Fruit fly (Drosophila melanogaster) whole organism, embryonic: ENCODE data around the gene e.

Experiments
- Asciz ChIP-seq: fragments of 200-800 bp; sonication (Bioruptor generic); optimal IDR thresholded peaks from 2 replicates; lab custom pipeline; 2017; ENCODE audit warnings: missing biosample characterization, mild to moderate bottlenecking, missing genetic modification characterization, missing genetic modification reagents
- CG10462 ChIP-seq: fragments of 200-800 bp; sonication (Bioruptor generic); optimal IDR thresholded peaks from 2 replicates; lab custom pipeline; 2016; ENCODE audit warnings: missing biosample characterization, missing genetic modification characterization
- CG12219 ChIP-seq: fragments of 200-800 bp; sonication (Bioruptor generic); optimal IDR thresholded peaks from 3 replicates; lab custom pipeline; 2018; ENCODE audit warnings: missing biosample characterization, mild to moderate bottlenecking, missing genetic modification characterization
- CG13296 ChIP-seq: fragments of 200-800 bp; sonication (Bioruptor generic); optimal IDR thresholded peaks from 3 replicates; lab custom pipeline; 2018; ENCODE audit warnings: missing biosample characterization, mild to moderate bottlenecking, missing genetic modification characterization
- CG15269 ChIP-seq: fragments of 200-800 bp; sonication (Bioruptor generic); optimal IDR thresholded peaks from 2 replicates; lab custom pipeline; 2018; ENCODE audit warnings: missing biosample characterization, mild to moderate bottlenecking, missing genetic modification characterization, moderate library complexity
- CG15514 ChIP-seq: fragments of 200-800 bp; sonication (Bioruptor generic); optimal IDR thresholded peaks from 3 replicates; lab custom pipeline; 2017; ENCODE audit warnings: missing biosample characterization, missing genetic modification characterization, mild to moderate bottlenecking, moderate library complexity, missing genetic modification reagents
- CG15601 ChIP-seq: fragments of 200-800 bp; sonication (Bioruptor generic); optimal IDR thresholded peaks from 3 replicates; lab custom pipeline; 2019; ENCODE audit warnings: missing biosample characterization, mild to moderate bottlenecking, missing genetic modification characterization, moderate library complexity
- CG17385 ChIP-seq: fragments of 200-800 bp; sonication (Bioruptor generic); optimal IDR thresholded peaks from 3 replicates; lab custom pipeline; 2018; ENCODE audit warnings: missing biosample characterization, mild to moderate bottlenecking, missing genetic modification characterization
- CG17568 ChIP-seq: fragments of 200-800 bp; sonication (Bioruptor generic); optimal IDR thresholded peaks from 2 replicates; lab custom pipeline; 2018; ENCODE audit warnings: missing biosample characterization, mild to moderate bottlenecking, missing genetic modification characterization, moderate library complexity
- CG17829 ChIP-seq: fragments of 200-800 bp; optimal IDR thresholded peaks from 2 replicates; lab custom pipeline; 2019; ENCODE audit warnings: missing biosample characterization, mild to moderate bottlenecking, missing genetic modification characterization, moderate library complexity
- CG18764 ChIP-seq: fragments of 200-800 bp; sonication (Bioruptor generic); optimal IDR thresholded peaks from 3 replicates; lab custom pipeline; 2016; ENCODE audit warnings: missing biosample characterization, missing genetic modification characterization
- CG2116 ChIP-seq: fragments of 200-800 bp; sonication (Bioruptor generic); optimal IDR thresholded peaks from 3 replicates; lab custom pipeline; 2018; ENCODE audit warnings: missing biosample characterization, mild to moderate bottlenecking, missing genetic modification characterization
- CG2678 ChIP-seq: fragments of 200-800 bp; sonication (Bioruptor generic); optimal IDR thresholded peaks from 3 replicates; lab custom pipeline; 2019; ENCODE audit warnings: missing biosample characterization, mild to moderate bottlenecking, missing genetic modification characterization, moderate library complexity
- CG2875 ChIP-seq: fragments of 200-800 bp; sonication (Bioruptor generic); optimal IDR thresholded peaks from 2 replicates; lab custom pipeline; 2017; ENCODE audit warnings: missing biosample characterization, mild to moderate bottlenecking, missing genetic modification characterization, missing genetic modification reagents
- CG32532 ChIP-seq: fragments of 200-800 bp; sonication (Bioruptor generic); IDR thresholded peaks from 2 replicates; pipeline ENCODE4 v1.3.6; 2022; ENCODE audit warnings: missing biosample characterization, missing genetic modification characterization
- CG3281 ChIP-seq: fragments of 200-800 bp; sonication (Bioruptor generic); optimal IDR thresholded peaks from 3 replicates; lab custom pipeline; 2017; ENCODE audit warnings: missing biosample characterization, mild to moderate bottlenecking, missing genetic modification characterization
- CG34376 ChIP-seq: fragments of 200-800 bp; sonication (Bioruptor generic); optimal IDR thresholded peaks from 2 replicates; lab custom pipeline; 2018; ENCODE audit warnings: missing biosample characterization, mild to moderate bottlenecking, missing genetic modification characterization
- CG3838 ChIP-seq: fragments of 200-800 bp; sonication (Bioruptor generic); optimal IDR thresholded peaks from 3 replicates; lab custom pipeline; 2016; ENCODE audit warnings: missing biosample characterization, missing genetic modification characterization
- CG3995 ChIP-seq: fragments of 200-800 bp; sonication (Bioruptor generic); optimal IDR thresholded peaks from 3 replicates; lab custom pipeline; 2016; ENCODE audit warnings: missing biosample characterization, missing genetic modification characterization
- CG43689 ChIP-seq: fragments of 200-800 bp; sonication (Bioruptor generic); IDR thresholded peaks from 2 replicates; pipeline ENCODE4 v1.3.6; 2022; ENCODE audit warnings: missing biosample characterization, missing genetic modification characterization
- CG6254 ChIP-seq: fragments of 200-800 bp; sonication (Bioruptor generic); optimal IDR thresholded peaks from 3 replicates; lab custom pipeline; 2017; ENCODE audit warnings: mild to moderate bottlenecking, missing biosample characterization, missing genetic modification reagents, missing genetic modification characterization
- CG6272 ChIP-seq: fragments of 200-800 bp; sonication (Bioruptor generic); IDR thresholded peaks from 2 replicates; pipeline ENCODE4 v1.3.6; 2022; ENCODE audit warnings: missing biosample characterization, missing genetic modification characterization
- CG6689 ChIP-seq: fragments of 200-800 bp; sonication (Bioruptor generic); IDR thresholded peaks from 2 replicates; pipeline ENCODE4 v1.3.6; 2022; ENCODE audit warnings: missing biosample characterization, missing genetic modification characterization
- CG8281 ChIP-seq: fragments of 200-800 bp; sonication (Bioruptor generic); optimal IDR thresholded peaks from 2 replicates; lab custom pipeline; 2018; ENCODE audit warnings: missing biosample characterization, mild to moderate bottlenecking, missing genetic modification characterization, moderate library complexity
- CG8290 ChIP-seq, 3 experiments: fragments of 200-800 bp; sonication (Bioruptor generic); optimal IDR thresholded peaks; 2 replicates each; lab custom pipeline; 2016 to 2019; ENCODE audit warnings: missing biosample characterization in 3 of 3, missing genetic modification characterization in 3 of 3, mild to moderate bottlenecking in 2 of 3, moderate library complexity in 1 of 3
- CG8359 ChIP-seq: fragments of 200-800 bp; sonication (Bioruptor generic); optimal IDR thresholded peaks from 2 replicates; lab custom pipeline; 2017; ENCODE audit warnings: missing biosample characterization, mild to moderate bottlenecking, missing genetic modification characterization, borderline replicate concordance
- CG9797 ChIP-seq: fragments of 200-800 bp; sonication (Bioruptor generic); optimal IDR thresholded peaks from 3 replicates; lab custom pipeline; 2018; ENCODE audit warnings: missing biosample characterization, mild to moderate bottlenecking, missing genetic modification characterization
- CoRest ChIP-seq: fragments of 200-800 bp; sonication (Bioruptor generic); optimal IDR thresholded peaks from 3 replicates; lab custom pipeline; 2018; ENCODE audit warnings: missing biosample characterization, mild to moderate bottlenecking, missing genetic modification characterization, moderate library complexity
- CrebB ChIP-seq: fragments of 200-800 bp; sonication (Bioruptor generic); optimal IDR thresholded peaks from 3 replicates; lab custom pipeline; 2018; ENCODE audit warnings: missing biosample characterization, mild to moderate bottlenecking, missing genetic modification characterization
- D ChIP-seq, 2 experiments: fragments of 200-800 bp in 1 of 2; fragments of >200 bp in 1 of 2; sonication (Bioruptor generic) in 1 of 2; optimal IDR thresholded peaks; 2 replicates in 1 of 2; 3 replicates in 1 of 2; lab custom pipeline; 2017; ENCODE audit warnings: mild to moderate bottlenecking in 1 of 2, missing biosample characterization in 1 of 2, missing genetic modification characterization in 1 of 2, missing genetic modification reagents in 1 of 2
- Fer1 ChIP-seq: fragments of 200-800 bp; sonication (Bioruptor generic); optimal IDR thresholded peaks from 2 replicates; lab custom pipeline; 2017; ENCODE audit warnings: missing biosample characterization, mild to moderate bottlenecking, missing genetic modification characterization
- Hmr ChIP-seq: fragments of 200-800 bp; sonication (Bioruptor generic); optimal IDR thresholded peaks from 3 replicates; lab custom pipeline; 2017; ENCODE audit warnings: mild to moderate bottlenecking, missing biosample characterization, missing genetic modification reagents, missing genetic modification characterization
- Kr ChIP-seq: fragments of 200-800 bp; sonication (Bioruptor generic); optimal IDR thresholded peaks from 2 replicates; lab custom pipeline; 2017; ENCODE audit warnings: missing biosample characterization, mild to moderate bottlenecking, missing genetic modification characterization
- MESR4 ChIP-seq: fragments of 200-800 bp; sonication (Bioruptor generic); optimal IDR thresholded peaks from 2 replicates; lab custom pipeline; 2018; ENCODE audit warnings: missing biosample characterization, mild to moderate bottlenecking, missing genetic modification characterization, moderate library complexity
- Med ChIP-seq: fragments of 200-800 bp; sonication (Bioruptor generic); peaks from one replicate; lab custom pipeline; 2016; ENCODE audit warnings: missing biosample characterization, missing genetic modification characterization, mild to moderate bottlenecking, inconsistent platforms, moderate library complexity
- al ChIP-seq: fragments of 200-800 bp; sonication (Bioruptor generic); IDR thresholded peaks from 2 replicates; pipeline ENCODE4 v1.3.6; 2022; ENCODE audit warnings: missing biosample characterization, missing genetic modification characterization
- caup ChIP-seq: fragments of 200-800 bp; sonication (Bioruptor generic); optimal IDR thresholded peaks from 3 replicates; lab custom pipeline; 2017; ENCODE audit warnings: missing biosample characterization, mild to moderate bottlenecking, missing genetic modification characterization, moderate library complexity; ENCODE audit not compliant: severe bottlenecking
- exex ChIP-seq: fragments of 200-800 bp; sonication (Bioruptor generic); optimal IDR thresholded peaks from 4 replicates; lab custom pipeline; 2018; ENCODE audit warnings: missing biosample characterization, mild to moderate bottlenecking, missing genetic modification characterization, moderate library complexity
- fd64A ChIP-seq: fragments of 200-800 bp; sonication (Bioruptor generic); optimal IDR thresholded peaks from 3 replicates; lab custom pipeline; 2018; ENCODE audit warnings: missing biosample characterization, mild to moderate bottlenecking, missing genetic modification characterization
- maf-S ChIP-seq: fragments of 200-800 bp; sonication (Bioruptor generic); optimal IDR thresholded peaks from 2 replicates; lab custom pipeline; 2016; ENCODE audit warnings: missing biosample characterization, missing genetic modification characterization
- mirr ChIP-seq: fragments of 200-800 bp; sonication (Bioruptor generic); optimal IDR thresholded peaks from 3 replicates; lab custom pipeline; 2018; ENCODE audit warnings: missing biosample characterization, mild to moderate bottlenecking, missing genetic modification characterization
- nau ChIP-seq: fragments of 200-800 bp; sonication (Bioruptor generic); optimal IDR thresholded peaks from 3 replicates; lab custom pipeline; 2017; ENCODE audit warnings: missing biosample characterization, mild to moderate bottlenecking, missing genetic modification characterization, missing genetic modification reagents
- odd ChIP-seq: fragments of 200-800 bp; sonication (Bioruptor generic); optimal IDR thresholded peaks from 2 replicates; lab custom pipeline; 2017; ENCODE audit warnings: missing biosample characterization, mild to moderate bottlenecking, missing genetic modification characterization
- org-1 ChIP-seq: fragments of 200-800 bp; sonication (Bioruptor generic); optimal IDR thresholded peaks from 2 replicates; lab custom pipeline; 2017; ENCODE audit warnings: missing biosample characterization, missing genetic modification characterization
- repo ChIP-seq: fragments of 200-800 bp; sonication (Bioruptor generic); optimal IDR thresholded peaks from 2 replicates; lab custom pipeline; 2016; ENCODE audit warnings: missing biosample characterization, missing genetic modification characterization
- so ChIP-seq: fragments of 200-800 bp; sonication (Bioruptor generic); IDR thresholded peaks from 3 replicates; pipeline ENCODE4 v1.3.6; 2022; ENCODE audit warnings: missing biosample characterization, missing genetic modification characterization
- wek ChIP-seq: fragments of 200-800 bp; sonication (Bioruptor generic); optimal IDR thresholded peaks from 3 replicates; lab custom pipeline; 2018; ENCODE audit warnings: missing biosample characterization, mild to moderate bottlenecking, missing genetic modification characterization, moderate library complexity
- z ChIP-seq: fragments of 200-800 bp; sonication (Bioruptor generic); IDR thresholded peaks from 3 replicates; pipeline ENCODE4 v1.3.6; 2022; ENCODE audit warnings: missing biosample characterization, missing genetic modification characterization
- zf30C ChIP-seq: fragments of 200-800 bp; sonication (Bioruptor generic); optimal IDR thresholded peaks from 3 replicates; lab custom pipeline; 2018; ENCODE audit warnings: missing biosample characterization, mild to moderate bottlenecking, missing genetic modification characterization

Gene e

dm6 chr3R:21271208-21271607 lies 34.2 kb upstream of the e start (continued):
- TF ChIP-seq CG15269 (peak; percentile 17), zf30C (GFP tag; lab: Kevin White, UChicago) (no peak), CG43689 (no peak), wek (GFP tag; lab: Kevin White, UChicago) (peak; percentile 53), CG8359 (peak; percentile 22), CG10462 (no peak), CG3995 (GFP tag; lab: Kevin White, UChicago) (no peak), z (GFP tag; lab: Robert Waterston, UW) (0 out of 3 replicates have a peak, but pooled peaks have one; percentile 36), CG17829 (no peak), CG6254 (GFP tag; lab: Kevin White, UChicago) (peak; percentile 6), MESR4 (GFP tag; lab: Kevin White, UChicago) (no peak), odd (GFP tag; lab: Kevin White, UChicago) (peak; percentile 25), Med (GFP tag; lab: Kevin White, UChicago) (peak; percentile 22), CG2678 (tag; lab: Kevin White, UChicago) (peak; percentile 60), mirr (peak; percentile 62), CG3281 (GFP tag; lab: Kevin White, UChicago) (peak; percentile 11), CG12219 (peak; percentile 35), CG15514 (peak; percentile 45), CG34376 (GFP tag; lab: Kevin White, UChicago) (no peak), nau (GFP tag; lab: Kevin White, UChicago) (peak; percentile 65), Asciz (GFP tag; lab: Kevin White, UChicago) (peak; percentile 74), exex (tag; lab: Kevin White, UChicago) (peak; percentile 27), CG9797 (GFP tag; lab: Kevin White, UChicago) (no peak), Hmr (GFP tag; lab: Kevin White, UChicago) (peak; percentile 32), caup (GFP tag; lab: Kevin White, UChicago) (peak; percentile 36), CG2116 (GFP tag; lab: Kevin White, UChicago) (no peak), maf-S (no peak), repo (GFP tag; lab: Kevin White, UChicago) (no peak), CG15601 (peak; percentile 49), CrebB (tag; lab: Kevin White, UChicago) (peak; percentile 19), D (optimal IDR thresholded peaks at IDR 0.05; lab: Kevin White, UChicago) (no peak), D (GFP tag; optimal IDR thresholded peaks at IDR 0.05; lab: Kevin White, UChicago) (peak; percentile 11), CG6272 (GFP tag; lab: Robert Waterston, UW) (no peak), CG13296 (GFP tag; lab: Kevin White, UChicago) (peak; percentile 70), CoRest (peak; percentile 10), CG17568 (peak; percentile 66), CG8281 (peak; percentile 32), CG18764 (GFP tag; lab: Kevin White, UChicago) (peak; percentile 23), Kr (GFP tag; lab: Kevin White, UChicago) (no peak), so (GFP tag; lab: Robert Waterston, UW) (0 out of 3 replicates have a peak, but pooled peaks have one; percentile 17), CG32532 (GFP tag; lab: Robert Waterston, UW) (no peak), fd64A (GFP tag; lab: Kevin White, UChicago) (peak; percentile 23), CG6689 (GFP tag; lab: Robert Waterston, UW) (no peak), CG3838 (GFP tag; lab: Kevin White, UChicago) (peak; percentile 26), CG2875 (GFP tag; lab: Kevin White, UChicago) (peak; percentile 44), org-1 (GFP tag; lab: Kevin White, UChicago) (no peak), al (GFP tag; lab: Robert Waterston, UW) (no peak), CG17385 (GFP tag; lab: Kevin White, UChicago) (peak; percentile 11), Fer1 (GFP tag; lab: Kevin White, UChicago) (peak; percentile 42), CG8290 (GFP tag; optimal IDR thresholded peaks at IDR 0.05; lab: Kevin White, UChicago) (no peak), CG8290 (tag; optimal IDR thresholded peaks at IDR 0.05; lab: Kevin White, UChicago) (peak in 1 of 2 experiments; percentile 30)
